Fruit fly (Drosophila melanogaster) whole organism, embryonic: ENCODE data around the gene Plzf.
A peak's percentile ranks its signal among the peaks of the same experiment; 100 is the strongest.

Experiments used
- B-H1 ChIP-seq: fragments of 200-800 bp; sonication (Bioruptor generic); IDR thresholded peaks from 3 replicates; pipeline ENCODE4 v1.3.6; 2022; ENCODE audit warnings: missing biosample characterization, missing genetic modification characterization
- BtbVII ChIP-seq: fragments of 200-800 bp; sonication (Bioruptor generic); optimal IDR thresholded peaks from 3 replicates; lab custom pipeline; 2017; ENCODE audit warnings: missing biosample characterization, mild to moderate bottlenecking, missing genetic modification characterization
- CG1024 ChIP-seq: fragments of 200-800 bp; sonication (Bioruptor generic); IDR thresholded peaks from 2 replicates; pipeline ENCODE4 v1.3.6; 2022; ENCODE audit warnings: missing biosample characterization, missing genetic modification characterization
- CG10543 ChIP-seq: fragments of 200-800 bp; sonication (Bioruptor generic); optimal IDR thresholded peaks from 3 replicates; lab custom pipeline; 2017; ENCODE audit warnings: missing biosample characterization, mild to moderate bottlenecking, missing genetic modification characterization, moderate library complexity
- CG12071 ChIP-seq: fragments of 200-800 bp; sonication (Bioruptor generic); optimal IDR thresholded peaks from 3 replicates; lab custom pipeline; 2018; ENCODE audit warnings: missing biosample characterization, mild to moderate bottlenecking, missing genetic modification characterization
- CG12104 ChIP-seq: fragments of 200-800 bp; sonication (Bioruptor generic); optimal IDR thresholded peaks from 3 replicates; lab custom pipeline; 2016; ENCODE audit warnings: missing biosample characterization, missing genetic modification characterization
- CG12391 ChIP-seq: fragments of 200-800 bp; sonication (Bioruptor generic); optimal IDR thresholded peaks from 3 replicates; lab custom pipeline; 2018; ENCODE audit warnings: missing biosample characterization, mild to moderate bottlenecking, missing genetic modification characterization, moderate library complexity
- CG13624 ChIP-seq: fragments of 200-800 bp; sonication (Bioruptor generic); optimal IDR thresholded peaks from 2 replicates; lab custom pipeline; 2016; ENCODE audit warnings: missing biosample characterization, missing genetic modification characterization
- CG14014 ChIP-seq: fragments of 200-800 bp; sonication (Bioruptor generic); IDR thresholded peaks from 2 replicates; pipeline ENCODE4 v1.3.6; 2022; ENCODE audit warnings: missing biosample characterization, missing genetic modification characterization
- CG14710 ChIP-seq: fragments of 200-800 bp; sonication (Bioruptor generic); optimal IDR thresholded peaks from 3 replicates; lab custom pipeline; 2019; ENCODE audit warnings: missing biosample characterization, mild to moderate bottlenecking, missing genetic modification characterization, moderate library complexity
- CG1603 ChIP-seq: fragments of 200-800 bp; sonication (Bioruptor generic); optimal IDR thresholded peaks from 2 replicates; lab custom pipeline; 2019; ENCODE audit warnings: missing biosample characterization, mild to moderate bottlenecking, missing genetic modification characterization, moderate library complexity
- CG17568 ChIP-seq: fragments of 200-800 bp; sonication (Bioruptor generic); optimal IDR thresholded peaks from 2 replicates; lab custom pipeline; 2018; ENCODE audit warnings: missing biosample characterization, mild to moderate bottlenecking, missing genetic modification characterization, moderate library complexity
- CG1832 ChIP-seq: fragments of 200-800 bp; sonication (Bioruptor generic); optimal IDR thresholded peaks from 2 replicates; lab custom pipeline; 2017; ENCODE audit warnings: missing biosample characterization, mild to moderate bottlenecking, missing genetic modification characterization, inconsistent platforms
- CG18764 ChIP-seq: fragments of 200-800 bp; sonication (Bioruptor generic); optimal IDR thresholded peaks from 3 replicates; lab custom pipeline; 2016; ENCODE audit warnings: missing biosample characterization, missing genetic modification characterization
- CG2712 ChIP-seq: fragments of 200-800 bp; optimal IDR thresholded peaks from 3 replicates; lab custom pipeline; 2019; ENCODE audit warnings: missing biosample characterization, mild to moderate bottlenecking, missing genetic modification characterization, moderate library complexity
- CG2889 ChIP-seq: fragments of 200-800 bp; sonication (Bioruptor generic); IDR thresholded peaks from 3 replicates; pipeline ENCODE4 v1.3.6; 2022; ENCODE audit warnings: missing biosample characterization, missing genetic modification characterization
- CG34422 ChIP-seq: fragments of 200-800 bp; sonication (Bioruptor generic); IDR thresholded peaks from 3 replicates; pipeline ENCODE4 v1.3.6; 2022; ENCODE audit warnings: missing biosample characterization, missing genetic modification characterization
- CG3847 ChIP-seq: fragments of 200-800 bp; sonication (Bioruptor generic); IDR thresholded peaks from 2 replicates; pipeline ENCODE4 v1.3.6; 2022; ENCODE audit warnings: missing biosample characterization, missing genetic modification characterization
- CG4617 ChIP-seq: fragments of 200-800 bp; sonication (Bioruptor generic); optimal IDR thresholded peaks from 3 replicates; lab custom pipeline; 2016; ENCODE audit warnings: missing biosample characterization, missing genetic modification characterization, borderline replicate concordance
- CG4707 ChIP-seq: fragments of 200-800 bp; sonication (Bioruptor generic); optimal IDR thresholded peaks from 2 replicates; lab custom pipeline; 2018; ENCODE audit warnings: missing biosample characterization, mild to moderate bottlenecking, missing genetic modification characterization, moderate library complexity
- CG4854 ChIP-seq: fragments of 200-800 bp; sonication (Bioruptor generic); optimal IDR thresholded peaks from 2 replicates; lab custom pipeline; 2016; ENCODE audit warnings: missing biosample characterization, missing genetic modification characterization, inconsistent platforms
- CG7372 ChIP-seq: fragments of 200-800 bp; sonication (Bioruptor generic); IDR thresholded peaks from 2 replicates; pipeline ENCODE4 v1.3.6; 2022; ENCODE audit warnings: missing biosample characterization, missing genetic modification characterization
- CG9437 ChIP-seq: fragments of 200-800 bp; sonication (Bioruptor generic); optimal IDR thresholded peaks from 2 replicates; lab custom pipeline; 2018; ENCODE audit warnings: missing biosample characterization, mild to moderate bottlenecking, missing genetic modification characterization
- D19B ChIP-seq: fragments of 200-800 bp; sonication (Bioruptor generic); optimal IDR thresholded peaks from 2 replicates; lab custom pipeline; 2017; ENCODE audit warnings: missing biosample characterization, mild to moderate bottlenecking, missing genetic modification characterization
- ERR ChIP-seq: fragments of 200-800 bp; sonication (Bioruptor generic); optimal IDR thresholded peaks from 2 replicates; lab custom pipeline; 2016; ENCODE audit warnings: missing biosample characterization, missing genetic modification characterization
- GATAe ChIP-seq: fragments of 200-800 bp; sonication (Bioruptor generic); conservative IDR thresholded peaks from 2 replicates; pipeline ENCODE4 v1.3.6; 2022; ENCODE audit warnings: missing biosample characterization, missing genetic modification characterization
- Jarid2 ChIP-seq: fragments of 200-800 bp; sonication (Bioruptor generic); optimal IDR thresholded peaks from 3 replicates; lab custom pipeline; 2017; ENCODE audit warnings: mild to moderate bottlenecking, missing biosample characterization, missing genetic modification reagents, missing genetic modification characterization
- Lhr ChIP-seq: fragments of 200-800 bp; sonication (Bioruptor generic); optimal IDR thresholded peaks from 3 replicates; lab custom pipeline; 2017; ENCODE audit warnings: mild to moderate bottlenecking, missing biosample characterization, missing genetic modification reagents, missing genetic modification characterization
- Mad ChIP-seq: fragments of 200-800 bp; sonication (Bioruptor generic); optimal IDR thresholded peaks from 2 replicates; lab custom pipeline; 2016; ENCODE audit warnings: missing biosample characterization, missing genetic modification characterization
- Ptx1 ChIP-seq: fragments of 200-800 bp; sonication (Bioruptor generic); IDR thresholded peaks from 2 replicates; pipeline ENCODE4 v1.3.6; 2022; ENCODE audit warnings: missing biosample characterization, missing genetic modification characterization
- Side ChIP-seq: fragments of 200-800 bp; sonication (Bioruptor generic); optimal IDR thresholded peaks from 2 replicates; lab custom pipeline; 2016; ENCODE audit warnings: missing biosample characterization, missing genetic modification characterization
- amos ChIP-seq: fragments of 200-800 bp; sonication (Bioruptor generic); IDR thresholded peaks from 2 replicates; pipeline ENCODE4 v1.3.6; 2022; ENCODE audit warnings: missing biosample characterization, missing genetic modification characterization; ENCODE audit not compliant: partially characterized antibody
- dmrt99B ChIP-seq: fragments of 200-800 bp; sonication (Bioruptor generic); optimal IDR thresholded peaks from 2 replicates; lab custom pipeline; 2018; ENCODE audit warnings: missing biosample characterization, mild to moderate bottlenecking, missing genetic modification characterization, moderate library complexity
- ewg ChIP-seq: fragments of 200-800 bp; sonication (Bioruptor generic); optimal IDR thresholded peaks from 3 replicates; lab custom pipeline; 2017; ENCODE audit warnings: mild to moderate bottlenecking, missing biosample characterization, missing genetic modification reagents, missing genetic modification characterization
- ham ChIP-seq: fragments of 200-800 bp; sonication (Bioruptor generic); IDR thresholded peaks from 2 replicates; pipeline ENCODE4 v1.3.6; 2022; ENCODE audit warnings: missing biosample characterization, missing genetic modification characterization
- kni ChIP-seq: fragments of 200-800 bp; sonication (Bioruptor generic); optimal IDR thresholded peaks from 3 replicates; lab custom pipeline; 2017; ENCODE audit warnings: mild to moderate bottlenecking, missing biosample characterization, missing genetic modification reagents, missing genetic modification characterization
- nmo ChIP-seq: fragments of 200-800 bp; sonication (Bioruptor generic); optimal IDR thresholded peaks from 2 replicates; lab custom pipeline; 2018; ENCODE audit warnings: missing biosample characterization, mild to moderate bottlenecking, missing genetic modification characterization, moderate library complexity
- oc ChIP-seq: fragments of 200-800 bp; sonication (Bioruptor generic); optimal IDR thresholded peaks from 2 replicates; lab custom pipeline; 2018; ENCODE audit warnings: missing biosample characterization, mild to moderate bottlenecking, missing genetic modification characterization, moderate library complexity
- pfk ChIP-seq: fragments of 200-800 bp; sonication (Bioruptor generic); optimal IDR thresholded peaks from 2 replicates; lab custom pipeline; 2018; ENCODE audit warnings: missing biosample characterization, mild to moderate bottlenecking, missing genetic modification characterization, moderate library complexity
- ro ChIP-seq: fragments of 200-800 bp; sonication (Bioruptor generic); IDR thresholded peaks from 2 replicates; pipeline ENCODE4 v1.3.6; 2022; ENCODE audit warnings: missing biosample characterization, missing genetic modification characterization
- sc ChIP-seq, 3 experiments: fragments of >200 bp in 2 of 3; fragments of 200-800 bp in 1 of 3; sonication (Bioruptor generic) in 1 of 3; optimal IDR thresholded peaks; 2 replicates in 2 of 3; 3 replicates in 1 of 3; lab custom pipeline; 2017; ENCODE audit warnings: mild to moderate bottlenecking in 1 of 3, missing biosample characterization in 1 of 3, missing genetic modification characterization in 1 of 3, missing genetic modification reagents in 1 of 3
- sens ChIP-seq: fragments of 200-800 bp; sonication (Bioruptor generic); peaks from one replicate; lab custom pipeline; 2016; ENCODE audit warnings: missing biosample characterization, missing genetic modification characterization
- sisA ChIP-seq: fragments of 200-800 bp; sonication (Bioruptor generic); IDR thresholded peaks from 2 replicates; pipeline ENCODE4 v1.3.6; 2022; ENCODE audit warnings: missing biosample characterization, missing genetic modification characterization
- sug ChIP-seq: fragments of 200-800 bp; optimal IDR thresholded peaks from 2 replicates; lab custom pipeline; 2019; ENCODE audit warnings: missing biosample characterization, mild to moderate bottlenecking, missing genetic modification characterization, moderate library complexity
- tap ChIP-seq: fragments of 200-800 bp; optimal IDR thresholded peaks from 3 replicates; lab custom pipeline; 2019; ENCODE audit warnings: missing biosample characterization, mild to moderate bottlenecking, missing genetic modification characterization, moderate library complexity
- tgo ChIP-seq: fragments of 200-800 bp; sonication (Bioruptor generic); IDR thresholded peaks from 3 replicates; pipeline ENCODE4 v1.3.6; 2022; ENCODE audit warnings: missing biosample characterization, missing genetic modification characterization
- tio ChIP-seq: fragments of 200-800 bp; sonication (Bioruptor generic); optimal IDR thresholded peaks from 2 replicates; lab custom pipeline; 2017; ENCODE audit warnings: missing biosample characterization, missing genetic modification characterization, inconsistent platforms
- tna ChIP-seq: fragments of 200-800 bp; sonication (Bioruptor generic); IDR thresholded peaks from 2 replicates; pipeline ENCODE4 v1.3.6; 2022; ENCODE audit warnings: missing biosample characterization, missing genetic modification characterization; ENCODE audit not compliant: partially characterized antibody
- vfl ChIP-seq: fragments of 200-800 bp; sonication (Bioruptor generic); optimal IDR thresholded peaks from 2 replicates; lab custom pipeline; 2016; ENCODE audit warnings: missing biosample characterization, missing genetic modification characterization

The Plzf gene

DNA sequence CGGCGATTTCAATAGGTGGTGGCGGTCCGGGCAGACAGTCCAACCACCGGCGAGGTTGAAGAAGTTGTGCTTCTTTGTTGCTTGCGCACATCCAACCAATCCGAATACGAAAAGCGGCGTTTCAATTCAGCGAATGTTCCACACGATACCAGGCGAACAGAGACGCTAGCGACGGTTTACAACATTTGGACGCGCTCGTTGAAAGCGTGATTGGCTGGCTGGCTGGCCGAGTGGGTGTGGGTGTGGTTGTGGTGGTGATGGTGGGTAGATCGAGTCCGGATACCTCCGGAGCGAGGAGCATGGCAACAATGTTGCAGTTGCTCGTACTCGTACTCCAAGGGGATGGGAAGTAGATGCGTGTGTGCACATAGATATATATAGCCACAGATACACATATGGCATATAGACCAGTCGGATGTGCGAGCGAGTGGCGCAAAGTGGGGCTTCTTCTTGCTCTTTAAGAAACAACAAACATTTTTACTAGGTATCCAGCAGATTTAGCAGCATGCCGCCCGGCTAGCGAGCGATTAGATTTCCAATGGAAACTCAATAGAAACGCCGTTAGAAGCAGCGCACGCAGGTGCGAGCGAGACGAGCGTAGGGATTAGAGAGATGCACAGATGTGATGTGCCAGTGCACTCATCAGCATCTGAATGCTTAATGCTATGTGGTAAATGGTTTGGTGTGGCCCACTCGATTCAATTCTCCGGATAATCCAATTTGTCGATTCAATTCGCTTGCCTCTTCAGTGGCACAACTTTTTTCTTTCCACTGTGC, 38.4 kb downstream of the Plzf start (continued):
- TF ChIP-seq CG4707, result peak; percentile 91
- TF ChIP-seq sug (tag; lab: Kevin White, UChicago), result peak; percentile 91
- TF ChIP-seq B-H1 (GFP tag; lab: Robert Waterston, UW), result no peak
- TF ChIP-seq CG34422 (GFP tag; lab: Robert Waterston, UW), result no peak
- TF ChIP-seq CG2712, result peak; percentile 2
- TF ChIP-seq CG12391, result peak; percentile 0
- TF ChIP-seq sens (GFP tag; lab: Kevin White, UChicago), result peak; percentile 84
- no peak for TF ChIP-seq GATAe (GFP tag; lab: Robert Waterston, UW)
- TF ChIP-seq CG12071, result no peak
- no peak for TF ChIP-seq sisA (GFP tag; lab: Robert Waterston, UW)
- TF ChIP-seq dmrt99B (tag; lab: Kevin White, UChicago), result peak; percentile 55
- TF ChIP-seq Jarid2 (GFP tag; lab: Kevin White, UChicago), result no peak
- TF ChIP-seq ERR (GFP tag; lab: Kevin White, UChicago), result peak; percentile 21
- TF ChIP-seq Mad (GFP tag; lab: Kevin White, UChicago), result no peak
- TF ChIP-seq CG14710, result no peak
- no peak for TF ChIP-seq tna (GFP tag; lab: Robert Waterston, UW)
- peak; percentile 27 for TF ChIP-seq CG1603 (tag; lab: Kevin White, UChicago)
- peak; percentile 41 for TF ChIP-seq CG13624 (GFP tag; lab: Kevin White, UChicago)
- no peak for TF ChIP-seq vfl (GFP tag; lab: Kevin White, UChicago)
- no peak for TF ChIP-seq CG4854 (GFP tag; lab: Kevin White, UChicago)
- TF ChIP-seq ham (GFP tag; lab: Robert Waterston, UW), result no peak
- TF ChIP-seq ro, result no peak
- peak; percentile 51 for TF ChIP-seq CG17568 (GFP tag; lab: Kevin White, UChicago)
- no peak for TF ChIP-seq CG2889
- peak; percentile 100 for TF ChIP-seq kni (GFP tag; lab: Kevin White, UChicago)
- TF ChIP-seq tio, result no peak
- no peak for TF ChIP-seq CG9437 (GFP tag; lab: Kevin White, UChicago)
- no peak for TF ChIP-seq CG3847
- peak; percentile 96 for TF ChIP-seq CG10543 (GFP tag; lab: Kevin White, UChicago)
- peak; percentile 56 for TF ChIP-seq Side (GFP tag; lab: Kevin White, UChicago)
- TF ChIP-seq Lhr (GFP tag; lab: Kevin White, UChicago), result peak; percentile 98
- no peak for TF ChIP-seq CG18764 (GFP tag; lab: Kevin White, UChicago)
- no peak for TF ChIP-seq CG7372 (GFP tag; lab: Robert Waterston, UW)
- TF ChIP-seq oc (tag; lab: Kevin White, UChicago), result peak; percentile 99
- peak; percentile 90 for TF ChIP-seq CG1832
- peak; percentile 11 for TF ChIP-seq BtbVII (GFP tag; lab: Kevin White, UChicago)
- TF ChIP-seq CG1024 (GFP tag; lab: Robert Waterston, UW), result no peak
- TF ChIP-seq CG4617 (GFP tag; lab: Kevin White, UChicago), result no peak
- no peak for TF ChIP-seq CG14014 (GFP tag; lab: Robert Waterston, UW)
- no peak for TF ChIP-seq sc (optimal IDR thresholded peaks at IDR 0.05; lab: Kevin White, UChicago)
- peak; percentile 33 for TF ChIP-seq sc (GFP tag; optimal IDR thresholded peaks at IDR 0.05; lab: Kevin White, UChicago)
- TF ChIP-seq tap, result peak; percentile 68
- no peak for TF ChIP-seq CG12104 (GFP tag; lab: Kevin White, UChicago)
- no peak for TF ChIP-seq D19B (GFP tag; lab: Kevin White, UChicago)
- no peak for TF ChIP-seq Ptx1
- TF ChIP-seq ewg (GFP tag; lab: Kevin White, UChicago), result peak; percentile 7
- TF ChIP-seq nmo (GFP tag; lab: Kevin White, UChicago), result peak; percentile 13
- no peak for TF ChIP-seq tgo
- TF ChIP-seq amos (GFP tag; lab: Robert Waterston, UW), result no peak
- TF ChIP-seq pfk, result peak; percentile 68
